Fruit fly (Drosophila melanogaster) whole organism, embryonic: ENCODE data around the gene CG44261.

ENCODE experiments used
- Abd-B ChIP-seq: fragments of 200-800 bp; sonication (Bioruptor generic); optimal IDR thresholded peaks from 2 replicates; lab custom pipeline; 2018; ENCODE audit warnings: missing biosample characterization, mild to moderate bottlenecking, missing genetic modification characterization, moderate library complexity
- Antp ChIP-seq: fragments of 200-800 bp; sonication (Bioruptor generic); optimal IDR thresholded peaks from 3 replicates; lab custom pipeline; 2016; ENCODE audit warnings: missing biosample characterization, missing genetic modification characterization
- Atf-2 ChIP-seq: fragments of 200-800 bp; sonication (Bioruptor generic); optimal IDR thresholded peaks from 2 replicates; lab custom pipeline; 2016; ENCODE audit warnings: missing biosample characterization, missing genetic modification characterization
- Atf3 ChIP-seq: fragments of 200-800 bp; sonication (Bioruptor generic); optimal IDR thresholded peaks from 3 replicates; lab custom pipeline; 2016; ENCODE audit warnings: missing biosample characterization, missing genetic modification characterization
- CG1024 ChIP-seq: fragments of 200-800 bp; sonication (Bioruptor generic); IDR thresholded peaks from 2 replicates; pipeline ENCODE4 v1.3.6; 2022; ENCODE audit warnings: missing biosample characterization, missing genetic modification characterization
- CG10543 ChIP-seq: fragments of 200-800 bp; sonication (Bioruptor generic); optimal IDR thresholded peaks from 3 replicates; lab custom pipeline; 2017; ENCODE audit warnings: missing biosample characterization, mild to moderate bottlenecking, missing genetic modification characterization, moderate library complexity
- CG11695 ChIP-seq: fragments of 200-800 bp; sonication (Bioruptor generic); IDR thresholded peaks from 3 replicates; pipeline ENCODE4 v1.3.6; 2022; ENCODE audit warnings: missing biosample characterization, missing genetic modification characterization
- CG12155 ChIP-seq: fragments of 200-800 bp; sonication (Bioruptor generic); optimal IDR thresholded peaks from 3 replicates; lab custom pipeline; 2016; ENCODE audit warnings: missing biosample characterization, missing genetic modification characterization
- CG12236 ChIP-seq: fragments of 200-800 bp; sonication (Bioruptor generic); optimal IDR thresholded peaks from 2 replicates; lab custom pipeline; 2016; ENCODE audit warnings: missing biosample characterization, missing genetic modification characterization
- CG12744 ChIP-seq: fragments of 200-800 bp; sonication (Bioruptor generic); optimal IDR thresholded peaks from 2 replicates; lab custom pipeline; 2016; ENCODE audit warnings: missing biosample characterization, missing genetic modification characterization
- CG13624 ChIP-seq: fragments of 200-800 bp; sonication (Bioruptor generic); optimal IDR thresholded peaks from 2 replicates; lab custom pipeline; 2016; ENCODE audit warnings: missing biosample characterization, missing genetic modification characterization
- CG14441 ChIP-seq: fragments of 200-800 bp; sonication (Bioruptor generic); IDR thresholded peaks from 2 replicates; pipeline ENCODE4 v1.3.6; 2022; ENCODE audit warnings: missing biosample characterization, missing genetic modification characterization
- CG15601 ChIP-seq: fragments of 200-800 bp; sonication (Bioruptor generic); optimal IDR thresholded peaks from 3 replicates; lab custom pipeline; 2019; ENCODE audit warnings: missing biosample characterization, mild to moderate bottlenecking, missing genetic modification characterization, moderate library complexity
- CG1792 ChIP-seq: fragments of 200-800 bp; sonication (Bioruptor generic); optimal IDR thresholded peaks from 2 replicates; lab custom pipeline; 2016; ENCODE audit warnings: missing biosample characterization, missing genetic modification characterization
- CG18011 ChIP-seq: fragments of 200-800 bp; sonication (Bioruptor generic); optimal IDR thresholded peaks from 2 replicates; lab custom pipeline; 2017; ENCODE audit warnings: missing biosample characterization, missing genetic modification characterization, mild to moderate bottlenecking, moderate library complexity, missing genotype
- CG2712 ChIP-seq: fragments of 200-800 bp; optimal IDR thresholded peaks from 3 replicates; lab custom pipeline; 2019; ENCODE audit warnings: missing biosample characterization, mild to moderate bottlenecking, missing genetic modification characterization, moderate library complexity
- CG32772 ChIP-seq: fragments of 200-800 bp; sonication (Bioruptor generic); IDR thresholded peaks from 2 replicates; pipeline ENCODE4 v1.3.6; 2022; ENCODE audit warnings: missing biosample characterization, missing genetic modification characterization
- CG3407 ChIP-seq: fragments of 200-800 bp; sonication (Bioruptor generic); optimal IDR thresholded peaks from 2 replicates; lab custom pipeline; 2018; ENCODE audit warnings: missing biosample characterization, mild to moderate bottlenecking, missing genetic modification characterization
- CG3995 ChIP-seq: fragments of 200-800 bp; sonication (Bioruptor generic); optimal IDR thresholded peaks from 3 replicates; lab custom pipeline; 2016; ENCODE audit warnings: missing biosample characterization, missing genetic modification characterization
- CG6254 ChIP-seq: fragments of 200-800 bp; sonication (Bioruptor generic); optimal IDR thresholded peaks from 3 replicates; lab custom pipeline; 2017; ENCODE audit warnings: mild to moderate bottlenecking, missing biosample characterization, missing genetic modification reagents, missing genetic modification characterization
- CG6791 ChIP-seq: fragments of 200-800 bp; sonication (Bioruptor generic); IDR thresholded peaks from 3 replicates; pipeline ENCODE4 v1.3.6; 2022; ENCODE audit warnings: missing biosample characterization, missing genetic modification characterization; ENCODE audit not compliant: partially characterized antibody
- CG9609 ChIP-seq: fragments of 200-800 bp; sonication (Bioruptor generic); optimal IDR thresholded peaks from 3 replicates; lab custom pipeline; 2016; ENCODE audit warnings: missing biosample characterization, missing genetic modification characterization
- Dbx ChIP-seq: fragments of 200-800 bp; sonication (Bioruptor generic); IDR thresholded peaks from 3 replicates; pipeline ENCODE4 v1.3.6; 2022; ENCODE audit warnings: missing biosample characterization, missing genetic modification characterization
- Elba2 ChIP-seq: fragments of 200-800 bp; sonication (Bioruptor generic); optimal IDR thresholded peaks from 3 replicates; lab custom pipeline; 2016; ENCODE audit warnings: missing biosample characterization, missing genetic modification characterization
- Gug ChIP-seq: fragments of 200-800 bp; sonication (Bioruptor generic); IDR thresholded peaks from 4 replicates; pipeline ENCODE4 v1.3.6; 2022; ENCODE audit warnings: missing biosample characterization, missing genetic modification characterization
- H2.0 ChIP-seq: fragments of 200-800 bp; sonication (Bioruptor generic); IDR thresholded peaks from 2 replicates; pipeline ENCODE4 v1.3.6; 2022; ENCODE audit warnings: missing biosample characterization, missing genetic modification characterization
- HHEX ChIP-seq: fragments of 200-800 bp; sonication (Bioruptor generic); optimal IDR thresholded peaks from 3 replicates; lab custom pipeline; 2017; ENCODE audit warnings: missing biosample characterization, mild to moderate bottlenecking, missing genetic modification characterization, missing genetic modification reagents
- HmgD ChIP-seq: fragments of 200-800 bp; sonication (Bioruptor generic); optimal IDR thresholded peaks from 3 replicates; lab custom pipeline; 2016; ENCODE audit warnings: missing biosample characterization, missing genetic modification characterization
- Hsf ChIP-seq: fragments of 200-800 bp; sonication (Bioruptor generic); optimal IDR thresholded peaks from 3 replicates; lab custom pipeline; 2016; ENCODE audit warnings: missing biosample characterization, missing genetic modification characterization
- Lhr ChIP-seq: fragments of 200-800 bp; sonication (Bioruptor generic); optimal IDR thresholded peaks from 3 replicates; lab custom pipeline; 2017; ENCODE audit warnings: mild to moderate bottlenecking, missing biosample characterization, missing genetic modification reagents, missing genetic modification characterization
- NC2α ChIP-seq: fragments of 200-800 bp; sonication (Bioruptor generic); optimal IDR thresholded peaks from 2 replicates; lab custom pipeline; 2016; ENCODE audit warnings: missing biosample characterization, missing genetic modification characterization
- NK7.1 ChIP-seq: fragments of 200-800 bp; sonication (Bioruptor generic); optimal IDR thresholded peaks from 3 replicates; lab custom pipeline; 2016; ENCODE audit warnings: missing biosample characterization, missing genetic modification characterization
- Ssrp ChIP-seq: fragments of 200-800 bp; sonication (Bioruptor generic); optimal IDR thresholded peaks from 2 replicates; lab custom pipeline; 2018; ENCODE audit warnings: missing biosample characterization, mild to moderate bottlenecking, missing genetic modification characterization, moderate library complexity
- bowl ChIP-seq: fragments of 200-800 bp; sonication (Bioruptor generic); IDR thresholded peaks from 2 replicates; pipeline ENCODE4 v1.3.6; 2022; ENCODE audit warnings: missing biosample characterization, missing genetic modification characterization
- cato ChIP-seq: fragments of 200-800 bp; sonication (Bioruptor generic); optimal IDR thresholded peaks from 2 replicates; lab custom pipeline; 2016; ENCODE audit warnings: missing biosample characterization, missing genetic modification characterization, borderline replicate concordance
- ci ChIP-seq: fragments of 200-800 bp; sonication (Bioruptor generic); IDR thresholded peaks from 3 replicates; pipeline ENCODE4 v1.3.6; 2022; ENCODE audit warnings: missing biosample characterization, missing genetic modification characterization
- ewg ChIP-seq: fragments of 200-800 bp; sonication (Bioruptor generic); optimal IDR thresholded peaks from 3 replicates; lab custom pipeline; 2017; ENCODE audit warnings: mild to moderate bottlenecking, missing biosample characterization, missing genetic modification reagents, missing genetic modification characterization
- gce ChIP-seq: fragments of 200-800 bp; sonication (Bioruptor generic); IDR thresholded peaks from 3 replicates; pipeline ENCODE4 v1.3.6; 2022; ENCODE audit warnings: missing biosample characterization, missing genetic modification characterization
- h ChIP-seq: fragments of >200 bp; optimal IDR thresholded peaks from 2 replicates; lab custom pipeline; 2017
- ind ChIP-seq: fragments of 200-800 bp; sonication (Bioruptor generic); optimal IDR thresholded peaks from 3 replicates; lab custom pipeline; 2016; ENCODE audit warnings: missing biosample characterization, missing genetic modification characterization
- insv ChIP-seq, 2 experiments: fragments of 200-800 bp; sonication (Bioruptor generic); optimal IDR thresholded peaks; 3 replicates each; lab custom pipeline; 2016 to 2018; ENCODE audit warnings: missing biosample characterization in 2 of 2, missing genetic modification characterization in 2 of 2
- inv ChIP-seq: fragments of 200-800 bp; sonication (Bioruptor generic); IDR thresholded peaks from 2 replicates; pipeline ENCODE4 v1.3.6; 2022; ENCODE audit warnings: missing biosample characterization, missing genetic modification characterization; ENCODE audit not compliant: partially characterized antibody
- jigr1 ChIP-seq: fragments of 200-800 bp; sonication (Bioruptor generic); IDR thresholded peaks from 3 replicates; pipeline ENCODE4 v1.3.6; 2022; ENCODE audit warnings: missing biosample characterization, missing genetic modification characterization
- odd ChIP-seq: fragments of 200-800 bp; sonication (Bioruptor generic); optimal IDR thresholded peaks from 2 replicates; lab custom pipeline; 2017; ENCODE audit warnings: missing biosample characterization, mild to moderate bottlenecking, missing genetic modification characterization
- pho ChIP-seq: fragments of 200-800 bp; sonication (Bioruptor generic); optimal IDR thresholded peaks from 2 replicates; lab custom pipeline; 2016; ENCODE audit warnings: missing biosample characterization, missing genetic modification characterization
- pnt ChIP-seq: fragments of 200-800 bp; sonication (Bioruptor generic); optimal IDR thresholded peaks from 3 replicates; lab custom pipeline; 2016; ENCODE audit warnings: missing biosample characterization, missing genetic modification characterization
- pum ChIP-seq: fragments of 200-800 bp; sonication (Bioruptor generic); optimal IDR thresholded peaks from 2 replicates; lab custom pipeline; 2016; ENCODE audit warnings: missing biosample characterization, missing genetic modification characterization
- row ChIP-seq: fragments of 200-800 bp; sonication (Bioruptor generic); IDR thresholded peaks from 3 replicates; pipeline ENCODE4 v1.3.6; 2022; ENCODE audit warnings: missing biosample characterization, missing genetic modification characterization
- tap ChIP-seq: fragments of 200-800 bp; optimal IDR thresholded peaks from 3 replicates; lab custom pipeline; 2019; ENCODE audit warnings: missing biosample characterization, mild to moderate bottlenecking, missing genetic modification characterization, moderate library complexity
- tup ChIP-seq: fragments of 200-800 bp; sonication (Bioruptor generic); optimal IDR thresholded peaks from 2 replicates; lab custom pipeline; 2016; ENCODE audit warnings: missing biosample characterization, mild to moderate bottlenecking, missing genetic modification characterization, moderate library complexity
- twi ChIP-seq: fragments of 200-800 bp; optimal IDR thresholded peaks from 2 replicates; lab custom pipeline; 2019; ENCODE audit warnings: missing biosample characterization, mild to moderate bottlenecking, missing genetic modification characterization, moderate library complexity
- wdn ChIP-seq: fragments of 200-800 bp; sonication (Bioruptor generic); IDR thresholded peaks from 2 replicates; pipeline ENCODE4 v1.3.6; 2022; ENCODE audit warnings: missing biosample characterization, missing genetic modification characterization
- yki ChIP-seq: fragments of >200 bp; optimal IDR thresholded peaks from 3 replicates; lab custom pipeline; 2018

The CG44261 gene

dm6 chr3R:9370413-9370812, 37.6 kb downstream of the CG44261 start (continued):
- TF ChIP-seq odd (GFP tag; lab: Kevin White, UChicago) (peak; percentile 31), cato (GFP tag; lab: Kevin White, UChicago) (no peak), HHEX (GFP tag; lab: Kevin White, UChicago) (peak; percentile 57), Hsf (GFP tag; lab: Kevin White, UChicago) (peak; percentile 34), ci (0 out of 3 replicates have a peak, but pooled peaks have one; percentile 46), CG9609 (GFP tag; lab: Kevin White, UChicago) (no peak), H2.0 (GFP tag; lab: Robert Waterston, UW) (peak; percentile 13; the same call in 1 of the 2 replicates), CG6791 (no peak), Atf3 (no peak), yki (lab: Kevin White, UChicago) (no peak), jigr1 (GFP tag; lab: Robert Waterston, UW) (no peak), CG6254 (GFP tag; lab: Kevin White, UChicago) (no peak), Lhr (GFP tag; lab: Kevin White, UChicago) (no peak), Antp (GFP tag; lab: Kevin White, UChicago) (peak; percentile 23), CG2712 (peak; percentile 45), CG18011 (GFP tag; lab: Kevin White, UChicago) (peak; percentile 27), CG10543 (GFP tag; lab: Kevin White, UChicago) (peak; percentile 41), NK7.1 (GFP tag; lab: Kevin White, UChicago) (no peak), CG3407 (no peak), h (no peak), row (GFP tag; lab: Robert Waterston, UW) (peak; percentile 85), tap (tag; lab: Kevin White, UChicago) (peak; percentile 54), Atf-2 (GFP tag; lab: Kevin White, UChicago) (no peak), CG1792 (GFP tag; lab: Kevin White, UChicago) (peak; percentile 18), inv (GFP tag; lab: Robert Waterston, UW) (no peak), gce (GFP tag; lab: Robert Waterston, UW) (no peak), Elba2 (GFP tag; lab: Kevin White, UChicago) (no peak), bowl (GFP tag; lab: Robert Waterston, UW) (no peak), Dbx (GFP tag; lab: Robert Waterston, UW) (peak; percentile 71; the same call in 2 of the 3 replicates), CG12155 (GFP tag; lab: Kevin White, UChicago) (peak; percentile 41), pnt (GFP tag; lab: Kevin White, UChicago) (no peak), NC2α (GFP tag; lab: Kevin White, UChicago) (no peak), wdn (GFP tag; lab: Robert Waterston, UW) (no peak), insv (GFP tag; optimal IDR thresholded peaks at IDR 0.05; lab: Kevin White, UChicago) (no peak), CG3995 (GFP tag; lab: Kevin White, UChicago) (peak; percentile 4), tup (GFP tag; lab: Kevin White, UChicago) (no peak), CG12236 (GFP tag; lab: Kevin White, UChicago) (no peak), HmgD (GFP tag; lab: Kevin White, UChicago) (no peak), pho (GFP tag; lab: Kevin White, UChicago) (peak; percentile 55), pum (GFP tag; lab: Kevin White, UChicago) (peak; percentile 25), CG12744 (no peak), CG1024 (no peak), Abd-B (GFP tag; lab: Kevin White, UChicago) (no peak), Gug (0 out of 4 replicates have a peak, but pooled peaks have one; percentile 3), CG11695 (GFP tag; lab: Robert Waterston, UW) (peak; percentile 58; the same call in 1 of the 3 replicates), CG14441 (GFP tag; lab: Robert Waterston, UW) (peak; percentile 68), ewg (GFP tag; lab: Kevin White, UChicago) (no peak), CG13624 (GFP tag; lab: Kevin White, UChicago) (peak; percentile 53), Ssrp (tag; lab: Kevin White, UChicago) (no peak), CG15601 (tag; lab: Kevin White, UChicago) (no peak), CG32772 (GFP tag; lab: Robert Waterston, UW) (peak; percentile 44; the same call in 1 of the 2 replicates), twi (tag; lab: Kevin White, UChicago) (no peak), ind (peak; percentile 49)
